Worm (Caenorhabditis elegans): ENCODE data around the gene F20G2.2.

Gene F20G2.2

ce11 chrV:13803902-13804301, 47.7 kb upstream of the F20G2.2 start, which contains the start of gene swan-2 (continued):
- TF ChIP-seq nhr-84 (tag; optimal IDR thresholded peaks at IDR 0.05): no peak
- TF ChIP-seq ztf-11 (tag; optimal IDR thresholded peaks at IDR 0.05): no peak
- no peak for TF ChIP-seq sox-4 (tag; optimal IDR thresholded peaks at IDR 0.05)
- TF ChIP-seq isw-1 (GFP tag; IDR thresholded peaks at IDR 0.05): no peak
- peak; percentile 65 for TF ChIP-seq nhr-85 (tag)
- no peak for TF ChIP-seq unc-86 (tag; optimal IDR thresholded peaks at IDR 0.05)

DNA sequence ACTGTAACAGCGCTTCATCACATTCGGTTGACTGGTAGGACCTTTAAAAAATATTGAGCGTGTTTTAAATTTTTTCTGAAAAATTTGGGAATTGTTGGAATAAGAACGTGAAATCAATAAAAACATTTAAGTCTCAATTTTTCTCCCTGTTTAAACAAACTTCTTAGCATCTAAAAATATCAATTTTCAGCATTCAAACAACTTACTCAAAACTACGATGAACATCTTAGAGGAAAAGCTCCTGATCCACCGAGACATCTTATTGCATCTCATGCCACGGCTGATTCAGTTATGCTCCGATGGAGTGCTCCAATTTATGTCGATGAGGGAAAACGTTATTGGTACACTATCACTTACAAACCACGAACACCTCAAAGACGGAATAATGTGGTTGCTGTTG, 43.0 kb upstream of the F20G2.2 start:
- TF ChIP-seq ceh-90 (tag; optimal IDR thresholded peaks at IDR 0.05) (no peak), hpl-2 (GFP tag; optimal IDR thresholded peaks at IDR 0.05) (no peak), ceh-8 (GFP tag; optimal IDR thresholded peaks at IDR 0.05) (no peak), nhr-47 (tag; optimal IDR thresholded peaks at IDR 0.05) (no peak), pax-3 (tag; optimal IDR thresholded peaks at IDR 0.05) (no peak), unc-86 (tag; optimal IDR thresholded peaks at IDR 0.05) (no peak), unc-98 (GFP tag; IDR thresholded peaks at IDR 0.05) (no peak), rnt-1 (tag; optimal IDR thresholded peaks at IDR 0.05) (no peak), alr-1 (tag; optimal IDR thresholded peaks at IDR 0.05; ENCODE audit: borderline replicate concordance) (no peak), lin-13 (GFP tag; optimal IDR thresholded peaks at IDR 0.05) (no peak), pag-3 (tag; optimal IDR thresholded peaks at IDR 0.05; ENCODE audit: borderline replicate concordance, insufficient read depth) (no peak), nhr-90 (tag; optimal IDR thresholded peaks at IDR 0.05; ENCODE audit: poor library complexity) (no peak), hlh-17 (GFP tag; optimal IDR thresholded peaks at IDR 0.05; ENCODE audit: borderline replicate concordance) (no peak), dsc-1 (tag; optimal IDR thresholded peaks at IDR 0.05) (no peak), tbx-2 (tag; optimal IDR thresholded peaks at IDR 0.05) (no peak), efl-1 (optimal IDR thresholded peaks at IDR 0.05) (no peak), efl-1 (GFP tag; optimal IDR thresholded peaks at IDR 0.05 in 1 of 2) (no peak), dpl-1 (GFP tag; optimal IDR thresholded peaks at IDR 0.05) (no peak), nhr-85 (tag) (no peak), fkh-8 (tag; optimal IDR thresholded peaks at IDR 0.05) (no peak), ets-5 (GFP tag; IDR thresholded peaks at IDR 0.05) (no peak)

DNA sequence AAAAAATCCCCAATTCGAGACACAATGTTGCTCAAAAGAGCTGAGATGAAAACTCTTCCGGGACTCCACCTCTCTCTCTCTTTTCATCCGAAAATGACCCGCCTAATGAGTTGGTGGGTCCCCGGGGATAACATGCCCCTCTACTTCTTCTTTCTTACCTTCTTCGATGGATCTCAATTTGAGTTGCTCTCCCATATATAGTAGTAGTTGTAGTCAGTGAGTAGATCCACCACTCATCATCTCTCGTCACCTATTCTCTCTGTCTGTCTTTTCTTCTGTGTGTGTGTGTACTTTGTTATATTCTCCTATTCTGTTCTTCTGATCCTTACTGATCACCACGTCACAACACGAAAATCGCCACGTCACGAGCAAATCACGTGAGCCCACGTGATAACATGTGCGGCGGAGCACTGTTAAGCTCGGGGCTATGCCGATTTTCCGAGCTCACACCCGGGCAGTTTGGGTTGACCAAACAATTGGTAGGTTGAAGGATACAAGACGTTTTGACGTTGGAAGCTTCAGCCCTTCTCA, 40.1 kb upstream of the F20G2.2 start, which contains the start of gene twk-32:
Gene twk-32 (plus strand): TSS at position 396 of the 531 bp plus-strand sequence.
- peak; percentile 17 for TF ChIP-seq lin-14 (GFP tag; optimal IDR thresholded peaks at IDR 0.05)
- peak; percentile 23 for TF ChIP-seq nhr-71 (tag; optimal IDR thresholded peaks at IDR 0.05)
- no peak for TF ChIP-seq tbx-2 (tag; optimal IDR thresholded peaks at IDR 0.05)
- peak; percentile 29; the same call in 1 of the 2 replicates for TF ChIP-seq nhr-19 (GFP tag; conservative IDR thresholded peaks at IDR 0.05)
- no peak for TF ChIP-seq sup-37 (GFP tag; optimal IDR thresholded peaks at IDR 0.05)
- TF ChIP-seq nhr-20 (tag; optimal IDR thresholded peaks at IDR 0.05): peak; percentile 25
- peak; percentile 48 for TF ChIP-seq pax-3 (tag; optimal IDR thresholded peaks at IDR 0.05)
- no peak for TF ChIP-seq C04F5.9 (tag; optimal IDR thresholded peaks at IDR 0.05)
- TF ChIP-seq snu-23 (GFP tag; optimal IDR thresholded peaks at IDR 0.05): peak; percentile 2
- TF ChIP-seq lin-15B (tag; optimal IDR thresholded peaks at IDR 0.05): no peak
- peak; percentile 13 for TF ChIP-seq lir-3 (tag; optimal IDR thresholded peaks at IDR 0.05; ENCODE audit: poor library complexity)
- TF ChIP-seq efl-3 (GFP tag; optimal IDR thresholded peaks at IDR 0.05): no peak

DNA sequence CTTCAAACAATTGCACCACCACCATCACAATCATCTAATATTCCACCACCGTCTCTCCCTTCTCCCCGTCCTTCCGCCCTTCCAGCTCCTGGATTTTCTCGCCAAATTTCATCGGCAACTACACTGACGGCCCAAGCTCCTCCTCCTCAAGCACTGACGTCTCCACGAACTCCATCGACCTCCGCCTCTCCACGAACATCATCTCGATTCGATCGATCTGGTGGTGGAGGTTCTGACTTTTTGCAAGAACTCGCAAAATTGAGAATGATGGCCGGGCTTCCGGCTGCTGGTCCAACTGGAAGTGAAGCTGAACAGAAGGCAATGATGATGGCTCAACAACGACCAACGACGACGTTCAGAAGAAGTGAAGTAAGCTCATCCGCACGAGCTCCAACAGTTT, 37.8 kb upstream of the F20G2.2 start:
- no peak for TF ChIP-seq lin-14 (GFP tag; optimal IDR thresholded peaks at IDR 0.05)
- no peak for TF ChIP-seq skn-1 (tag; optimal IDR thresholded peaks at IDR 0.05)
- TF ChIP-seq mab-9 (GFP tag; IDR thresholded peaks at IDR 0.05): no peak
- no peak for TF ChIP-seq efl-3 (GFP tag; optimal IDR thresholded peaks at IDR 0.05)
- no peak for TF ChIP-seq nhr-11 (tag; optimal IDR thresholded peaks at IDR 0.05)
- TF ChIP-seq xbp-1 (tag; optimal IDR thresholded peaks at IDR 0.05): no peak
- no peak for TF ChIP-seq nhr-85 (tag)
- TF ChIP-seq grh-1 (GFP tag; IDR thresholded peaks at IDR 0.05): no peak
- TF ChIP-seq zip-4 (GFP tag; optimal IDR thresholded peaks at IDR 0.05): no peak
